Fruit fly (Drosophila melanogaster): ENCODE data around the gene Prx6a.

The Prx6a gene

dm6 chr2L:2856960-2857584 is 21.0 kb downstream of the Prx6a start, which contains the start of gene CG2991 (continued):
- peak; percentile 31 for TF ChIP-seq CG13624 (GFP tag; optimal IDR thresholded peaks at IDR 0.05)
- TF ChIP-seq Stat92E (GFP tag; optimal IDR thresholded peaks at IDR 0.05) = peak in 1 of 3 experiments; percentile 38
- peak in 1 of 2 experiments; percentile 97 for TF ChIP-seq insv (GFP tag; optimal IDR thresholded peaks at IDR 0.05)
- TF ChIP-seq nom (GFP tag; optimal IDR thresholded peaks at IDR 0.05) = peak; percentile 17
- TF ChIP-seq Sox100B (GFP tag; optimal IDR thresholded peaks at IDR 0.05) = no peak
- peak; percentile 48 for TF ChIP-seq CG9932 (GFP tag; IDR thresholded peaks at IDR 0.05)
- no peak for TF ChIP-seq Ptx1 (GFP tag; IDR thresholded peaks at IDR 0.05)
- TF ChIP-seq CG4282 (GFP tag; optimal IDR thresholded peaks at IDR 0.05) = no peak
- peak; percentile 82 for TF ChIP-seq Scr (GFP tag; IDR thresholded peaks at IDR 0.05; ENCODE audit: partially characterized antibody)
- TF ChIP-seq knrl (GFP tag; IDR thresholded peaks at IDR 0.05; ENCODE audit: partially characterized antibody) = peak; percentile 82
- TF ChIP-seq CG17612 (GFP tag; IDR thresholded peaks at IDR 0.05) = no peak
- peak; percentile 94 for TF ChIP-seq Dref (GFP tag; IDR thresholded peaks at IDR 0.05)
- TF ChIP-seq Fer3 (tag; optimal IDR thresholded peaks at IDR 0.05) = peak; percentile 5
- TF ChIP-seq sob (GFP tag; IDR thresholded peaks at IDR 0.05) = peak; percentile 57
- peak; percentile 11 for TF ChIP-seq Nf-YB (GFP tag; optimal IDR thresholded peaks at IDR 0.05)
- TF ChIP-seq CG17186 (GFP tag; optimal IDR thresholded peaks at IDR 0.05) = no peak
- TF ChIP-seq E2f2 (GFP tag; IDR thresholded peaks at IDR 0.05) = peak; percentile 89
- peak; percentile 84 for TF ChIP-seq Dp (GFP tag; optimal IDR thresholded peaks at IDR 0.05)
- no peak for TF ChIP-seq tio (GFP tag; optimal IDR thresholded peaks at IDR 0.05)
- peak; percentile 38; the same call in 1 of the 2 replicates for TF ChIP-seq rib (GFP tag; IDR thresholded peaks at IDR 0.05)
- TF ChIP-seq ERR (GFP tag; optimal IDR thresholded peaks at IDR 0.05) = peak; percentile 51
- TF ChIP-seq gfzf (GFP tag; optimal IDR thresholded peaks at IDR 0.05) = peak; percentile 92
- peak; percentile 3 for TF ChIP-seq zfh2 (GFP tag; optimal IDR thresholded peaks at IDR 0.05)
- TF ChIP-seq chinmo (GFP tag; IDR thresholded peaks at IDR 0.05; ENCODE audit: partially characterized antibody) = peak; percentile 90; the same call in 3 of the 4 replicates
- no peak for TF ChIP-seq CG18011 (GFP tag; optimal IDR thresholded peaks at IDR 0.05)
- no peak for TF ChIP-seq CG8089 (GFP tag; optimal IDR thresholded peaks at IDR 0.05)
- no peak for TF ChIP-seq Drgx (GFP tag; IDR thresholded peaks at IDR 0.05)
- peak; percentile 43 for TF ChIP-seq CG11504 (tag; optimal IDR thresholded peaks at IDR 0.05)
- TF ChIP-seq gsb-n (tag; optimal IDR thresholded peaks at IDR 0.05) = peak; percentile 56
- TF ChIP-seq eyg (GFP tag; optimal IDR thresholded peaks at IDR 0.05) = no peak
- no peak for TF ChIP-seq fd64A (GFP tag; optimal IDR thresholded peaks at IDR 0.05)
- TF ChIP-seq CG8478 (optimal IDR thresholded peaks at IDR 0.05) = no peak
- peak; percentile 65 for TF ChIP-seq ssp (GFP tag; IDR thresholded peaks at IDR 0.05)
- peak; percentile 34 for TF ChIP-seq Vsx1 (GFP tag; optimal IDR thresholded peaks at IDR 0.05)
- peak; percentile 69 for TF ChIP-seq CG10267 (tag; optimal IDR thresholded peaks at IDR 0.05)
- TF ChIP-seq CTCF (GFP tag; optimal IDR thresholded peaks at IDR 0.05) = peak; percentile 56
- TF ChIP-seq NfI (GFP tag; optimal IDR thresholded peaks at IDR 0.05) = peak; percentile 26
- peak; percentile 11 for TF ChIP-seq CG10979 (tag; optimal IDR thresholded peaks at IDR 0.05)
- TF ChIP-seq CG12299 (tag; optimal IDR thresholded peaks at IDR 0.05) = peak; percentile 61
- TF ChIP-seq CG12769 (tag; optimal IDR thresholded peaks at IDR 0.05) = peak; percentile 44
- peak; percentile 4 for TF ChIP-seq PHDP (tag; optimal IDR thresholded peaks at IDR 0.05)
- TF ChIP-seq ci (GFP tag; IDR thresholded peaks at IDR 0.05) = peak; percentile 14; the same call in 2 of the 3 replicates
- no peak for TF ChIP-seq CG18764 (GFP tag; optimal IDR thresholded peaks at IDR 0.05)
- TF ChIP-seq dan (GFP tag; IDR thresholded peaks at IDR 0.05) = no peak
- peak; percentile 80 for TF ChIP-seq HmgZ (tag; optimal IDR thresholded peaks at IDR 0.05)
- TF ChIP-seq Doc2 (GFP tag; IDR thresholded peaks at IDR 0.05) = no peak
- TF ChIP-seq Jarid2 (GFP tag; optimal IDR thresholded peaks at IDR 0.05) = peak; percentile 52
- TF ChIP-seq vnd (GFP tag; IDR thresholded peaks at IDR 0.05; ENCODE audit: partially characterized antibody) = peak; percentile 59; the same call in 2 of the 3 replicates
- TF ChIP-seq CG7963 (GFP tag; IDR thresholded peaks at IDR 0.05; ENCODE audit: partially characterized antibody) = peak; percentile 70; the same call in 2 of the 3 replicates
